Fruit fly (Drosophila melanogaster): ENCODE measurements around the gene Or98b.

dm6 chr3R:28304505-28304904 lies 47.5 kb upstream of the Or98b start, which contains the start of gene CG12516:
- TF ChIP-seq tj (GFP tag; optimal IDR thresholded peaks at IDR 0.05) (no peak), CG7101 (tag; optimal IDR thresholded peaks at IDR 0.05) (no peak), CG7045 (GFP tag; optimal IDR thresholded peaks at IDR 0.05) (no peak), CG14711 (tag; optimal IDR thresholded peaks at IDR 0.05) (no peak), ovo (GFP tag; optimal IDR thresholded peaks at IDR 0.05) (no peak), CG33017 (tag; optimal IDR thresholded peaks at IDR 0.05) (no peak), Crg-1 (GFP tag; optimal IDR thresholded peaks at IDR 0.05) (no peak), bab1 (GFP tag; optimal IDR thresholded peaks at IDR 0.05) (no peak), cnc (optimal IDR thresholded peaks at IDR 0.05) (no peak), CG11617 (GFP tag; optimal IDR thresholded peaks at IDR 0.05) (no peak)

Measured in whole organism, adult.